Fruit fly (Drosophila melanogaster) whole organism, prepupa: ENCODE measurements around the gene CG15539.

Source experiments
- CG10669 ChIP-seq: fragments of 200-800 bp; sonication (Bioruptor generic); optimal IDR thresholded peaks from 3 replicates; lab custom pipeline; 2018; ENCODE audit warnings: missing biosample characterization, mild to moderate bottlenecking, missing genetic modification characterization, moderate library complexity
- CG11294 ChIP-seq: fragments of 200-800 bp; sonication (Bioruptor generic); IDR thresholded peaks from 2 replicates; pipeline ENCODE4 v1.3.6; 2022; ENCODE audit warnings: missing biosample characterization, missing genetic modification characterization
- CG11762 ChIP-seq: fragments of 200-800 bp; sonication (Bioruptor generic); optimal IDR thresholded peaks from 3 replicates; lab custom pipeline; 2016; ENCODE audit warnings: missing biosample characterization, missing genetic modification characterization; ENCODE audit not compliant: insufficient read depth
- CG11902 ChIP-seq: fragments of 200-800 bp; sonication (Bioruptor generic); optimal IDR thresholded peaks from 3 replicates; lab custom pipeline; 2016; ENCODE audit warnings: missing biosample characterization, missing genetic modification characterization
- CG1621 ChIP-seq: fragments of 200-800 bp; sonication (Bioruptor generic); optimal IDR thresholded peaks from 3 replicates; lab custom pipeline; 2018; ENCODE audit warnings: missing biosample characterization, mild to moderate bottlenecking, missing genetic modification characterization
- CG31627 ChIP-seq: fragments of 200-800 bp; sonication (Bioruptor generic); optimal IDR thresholded peaks from 3 replicates; lab custom pipeline; 2016; ENCODE audit warnings: missing biosample characterization, missing genetic modification characterization
- CG34406 ChIP-seq: fragments of 200-800 bp; sonication (Bioruptor generic); optimal IDR thresholded peaks from 3 replicates; lab custom pipeline; 2016; ENCODE audit warnings: missing biosample characterization, missing genetic modification characterization
- CG3919 ChIP-seq: fragments of 200-800 bp; sonication (Bioruptor generic); optimal IDR thresholded peaks from 3 replicates; lab custom pipeline; 2016; ENCODE audit warnings: missing biosample characterization, missing genetic modification characterization
- CG4318 ChIP-seq: fragments of 200-800 bp; sonication (Bioruptor generic); optimal IDR thresholded peaks from 3 replicates; lab custom pipeline; 2017; ENCODE audit warnings: missing biosample characterization, mild to moderate bottlenecking, missing genetic modification characterization
- CG6163 ChIP-seq: fragments of 200-800 bp; sonication (Bioruptor generic); IDR thresholded peaks from 3 replicates; pipeline ENCODE4 v1.3.6; 2022; ENCODE audit warnings: missing biosample characterization, missing genetic modification characterization
- CG6276 ChIP-seq: fragments of 200-800 bp; sonication (Bioruptor generic); optimal IDR thresholded peaks from 2 replicates; lab custom pipeline; 2017; ENCODE audit warnings: missing biosample characterization, mild to moderate bottlenecking, missing genetic modification characterization
- CG6792 ChIP-seq: fragments of 200-800 bp; sonication (Bioruptor generic); optimal IDR thresholded peaks from 3 replicates; lab custom pipeline; 2016; ENCODE audit warnings: missing biosample characterization, missing genetic modification characterization
- CG6808 ChIP-seq: fragments of 200-800 bp; sonication (Bioruptor generic); optimal IDR thresholded peaks from 3 replicates; lab custom pipeline; 2017; ENCODE audit warnings: missing biosample characterization, missing genetic modification characterization, mild to moderate bottlenecking, moderate library complexity, missing genetic modification reagents
- CG6854 ChIP-seq: fragments of 200-800 bp; sonication (Bioruptor generic); optimal IDR thresholded peaks from 2 replicates; lab custom pipeline; 2017; ENCODE audit warnings: missing biosample characterization, mild to moderate bottlenecking, missing genetic modification characterization
- CG7368 ChIP-seq: fragments of 200-800 bp; sonication (Bioruptor generic); optimal IDR thresholded peaks from 3 replicates; lab custom pipeline; 2016; ENCODE audit warnings: missing biosample characterization, missing genetic modification characterization
- CG8632 ChIP-seq: fragments of 200-800 bp; sonication (Bioruptor generic); optimal IDR thresholded peaks from 3 replicates; lab custom pipeline; 2016; ENCODE audit warnings: missing biosample characterization, missing genetic modification characterization
- CG9139 ChIP-seq: fragments of 200-800 bp; sonication (Bioruptor generic); optimal IDR thresholded peaks from 3 replicates; lab custom pipeline; 2017; ENCODE audit warnings: missing biosample characterization, mild to moderate bottlenecking, missing genetic modification characterization
- Eip78C ChIP-seq: fragments of 200-800 bp; sonication (Bioruptor generic); peaks from one replicate; lab custom pipeline; 2016; ENCODE audit warnings: missing biosample characterization, missing genetic modification characterization
- Eip93F ChIP-seq: fragments of 200-800 bp; sonication (Bioruptor generic); optimal IDR thresholded peaks from 2 replicates; lab custom pipeline; 2016; ENCODE audit warnings: missing biosample characterization, mild to moderate bottlenecking, missing genetic modification characterization
- Ets21C ChIP-seq: fragments of 200-800 bp; sonication (Bioruptor generic); optimal IDR thresholded peaks from 3 replicates; lab custom pipeline; 2016; ENCODE audit warnings: missing biosample characterization, missing genetic modification characterization
- Ets96B ChIP-seq: fragments of 200-800 bp; optimal IDR thresholded peaks from 2 replicates; lab custom pipeline; 2019; ENCODE audit warnings: missing biosample characterization, mild to moderate bottlenecking, missing genetic modification characterization, moderate library complexity
- Hr39 ChIP-seq: fragments of 200-800 bp; sonication (Bioruptor generic); optimal IDR thresholded peaks from 2 replicates; lab custom pipeline; 2016; ENCODE audit warnings: missing biosample characterization, missing genetic modification characterization
- Hr4 ChIP-seq: fragments of 200-800 bp; sonication (Bioruptor generic); optimal IDR thresholded peaks from 3 replicates; lab custom pipeline; 2016; ENCODE audit warnings: missing biosample characterization, missing genetic modification characterization
- Lpt ChIP-seq: fragments of 200-800 bp; sonication (Bioruptor generic); optimal IDR thresholded peaks from 3 replicates; lab custom pipeline; 2016; ENCODE audit warnings: missing biosample characterization, missing genetic modification characterization
- OdsH ChIP-seq: fragments of 200-800 bp; sonication (Bioruptor generic); optimal IDR thresholded peaks from 3 replicates; lab custom pipeline; 2016; ENCODE audit warnings: missing biosample characterization, missing genetic modification characterization
- Sox102F ChIP-seq: fragments of 200-800 bp; sonication (Bioruptor generic); optimal IDR thresholded peaks from 2 replicates; lab custom pipeline; 2016; ENCODE audit warnings: missing biosample characterization, mild to moderate bottlenecking, missing genetic modification characterization
- Sox14 ChIP-seq: fragments of 200-800 bp; sonication (Bioruptor generic); optimal IDR thresholded peaks from 3 replicates; lab custom pipeline; 2016; ENCODE audit warnings: missing biosample characterization, missing genetic modification characterization
- cyc ChIP-seq: fragments of 200-800 bp; sonication (Bioruptor generic); optimal IDR thresholded peaks from 3 replicates; lab custom pipeline; 2016; ENCODE audit warnings: missing biosample characterization, missing genetic modification characterization
- dac ChIP-seq: fragments of 200-800 bp; sonication (Bioruptor generic); optimal IDR thresholded peaks from 2 replicates; lab custom pipeline; 2017; ENCODE audit warnings: missing biosample characterization, mild to moderate bottlenecking, missing genetic modification characterization
- dsx ChIP-seq: fragments of 200-800 bp; optimal IDR thresholded peaks from 3 replicates; lab custom pipeline; 2019; ENCODE audit warnings: missing biosample characterization, mild to moderate bottlenecking, missing genetic modification characterization, moderate library complexity; ENCODE audit not compliant: poor library complexity, severe bottlenecking
- fd59A ChIP-seq: fragments of 200-800 bp; sonication (Bioruptor generic); optimal IDR thresholded peaks from 2 replicates; lab custom pipeline; 2017; ENCODE audit warnings: missing biosample characterization, mild to moderate bottlenecking, missing genetic modification characterization, missing genetic modification reagents
- net ChIP-seq: fragments of 200-800 bp; sonication (Bioruptor generic); optimal IDR thresholded peaks from 3 replicates; lab custom pipeline; 2016; ENCODE audit warnings: missing biosample characterization, missing genetic modification characterization
- spab ChIP-seq: fragments of 200-800 bp; sonication (Bioruptor generic); optimal IDR thresholded peaks from 2 replicates; lab custom pipeline; 2017; ENCODE audit warnings: missing biosample characterization, mild to moderate bottlenecking, missing genetic modification characterization, missing genetic modification reagents
- ss ChIP-seq, 2 experiments: fragments of 200-800 bp; sonication (Bioruptor generic); optimal IDR thresholded peaks; 2 replicates in 1 of 2; 3 replicates in 1 of 2; lab custom pipeline; 2017 to 2018; ENCODE audit warnings: mild to moderate bottlenecking in 2 of 2, missing biosample characterization in 2 of 2, missing genetic modification characterization in 2 of 2, moderate library complexity in 1 of 2
- svp ChIP-seq: fragments of 200-800 bp; sonication (Bioruptor generic); peaks from one replicate; lab custom pipeline; 2016; ENCODE audit warnings: missing biosample characterization, missing genetic modification characterization
- topi ChIP-seq: fragments of 200-800 bp; sonication (Bioruptor generic); optimal IDR thresholded peaks from 3 replicates; lab custom pipeline; 2016; ENCODE audit warnings: missing biosample characterization, missing genetic modification characterization
- vri ChIP-seq: fragments of 200-800 bp; sonication (Bioruptor generic); optimal IDR thresholded peaks from 3 replicates; lab custom pipeline; 2016; ENCODE audit warnings: missing biosample characterization, mild to moderate bottlenecking, missing genetic modification characterization

The CG15539 gene

DNA sequence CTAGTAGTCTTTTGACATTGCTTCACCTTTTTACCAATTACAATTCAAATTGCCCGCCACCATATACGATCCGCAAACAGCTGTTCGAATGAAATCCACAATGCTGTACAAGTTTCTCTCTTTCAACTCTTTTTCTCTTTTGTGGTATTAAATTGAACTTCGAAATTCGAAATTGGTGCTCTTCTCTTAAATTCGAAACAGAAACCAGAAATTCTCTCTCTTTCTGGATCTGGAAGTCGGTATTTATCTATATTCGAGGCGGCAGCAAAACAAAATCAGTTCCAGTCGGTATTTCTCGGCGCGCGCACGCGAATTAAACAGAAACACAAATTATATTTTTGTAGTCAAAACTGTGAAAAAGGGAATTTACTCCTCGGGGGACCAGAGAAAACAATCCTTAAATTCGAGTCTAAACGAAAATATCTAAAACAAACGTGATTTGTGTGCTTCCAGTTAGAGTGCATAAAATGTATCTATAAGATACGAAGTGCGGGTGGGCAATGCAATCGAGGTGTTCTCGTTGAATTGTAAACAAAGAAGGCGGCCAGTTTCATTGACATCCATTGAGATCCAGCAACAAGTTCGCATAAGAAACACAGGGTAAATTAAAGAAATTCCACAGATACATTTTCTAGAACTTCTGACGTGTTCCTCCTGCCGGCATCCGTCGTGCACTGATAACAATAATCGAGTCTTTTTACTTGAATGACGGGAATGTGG lies 39.9 kb upstream of the CG15539 start, which contains the start of gene PH4alphaEFB (continued):
- TF ChIP-seq CG6854 (GFP tag; lab: Kevin White, UChicago): peak; percentile 11

- no peak for TF ChIP-seq CG6854 (GFP tag; lab: Kevin White, UChicago)
- TF ChIP-seq CG1621 (tag; lab: Kevin White, UChicago): peak; percentile 7
- no peak for TF ChIP-seq CG4318
- no peak for TF ChIP-seq Ets21C (GFP tag; lab: Kevin White, UChicago)
- TF ChIP-seq CG6163 (GFP tag; lab: Robert Waterston, UW): 0 out of 3 replicates have a peak, but pooled peaks have one; percentile 36
- no peak for TF ChIP-seq Sox102F (GFP tag; lab: Kevin White, UChicago)
- TF ChIP-seq cyc (GFP tag; lab: Kevin White, UChicago): no peak
- no peak for TF ChIP-seq spab (GFP tag; lab: Kevin White, UChicago)
- TF ChIP-seq Hr4: no peak
- no peak for TF ChIP-seq Eip93F (GFP tag; lab: Kevin White, UChicago)
- TF ChIP-seq Hr39: no peak
- TF ChIP-seq svp: peak; percentile 83
- TF ChIP-seq CG6808: no peak
- no peak for TF ChIP-seq fd59A (GFP tag; lab: Kevin White, UChicago)
- no peak for TF ChIP-seq dsx (GFP tag; lab: Kevin White, UChicago)
- TF ChIP-seq vri (GFP tag; lab: Kevin White, UChicago): peak; percentile 13
- peak; percentile 59 for TF ChIP-seq Eip78C (GFP tag; lab: Kevin White, UChicago)
- TF ChIP-seq net: no peak
- TF ChIP-seq CG10669 (GFP tag; lab: Kevin White, UChicago): no peak
- TF ChIP-seq CG6276 (GFP tag; lab: Kevin White, UChicago): peak; percentile 17
- no peak for TF ChIP-seq dac (GFP tag; lab: Kevin White, UChicago)
Measured at dm6 chr3R:30466515-30466914, 39.3 kb upstream of the CG15539 start.

DNA sequence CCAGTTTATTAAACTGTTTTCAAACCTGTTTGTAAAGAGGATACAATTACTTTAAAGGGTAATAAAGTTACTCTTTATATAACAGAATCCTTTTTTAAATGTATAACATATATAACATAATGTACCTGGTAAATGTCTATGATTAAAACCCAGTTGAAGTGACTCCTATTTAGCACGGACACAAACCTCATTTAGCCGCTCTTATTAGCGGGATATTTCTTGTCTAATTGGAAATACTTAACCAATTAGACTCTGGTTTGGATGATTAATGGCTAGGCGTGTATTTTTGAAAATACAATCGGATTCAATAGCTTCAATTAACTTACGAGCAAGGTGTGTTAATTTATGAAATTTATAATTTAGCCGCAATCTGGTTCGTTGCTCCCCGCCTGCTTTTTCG lies 38.7 kb upstream of the CG15539 start:
- peak; percentile 20 for TF ChIP-seq svp
- no peak for TF ChIP-seq CG11902 (GFP tag; lab: Kevin White, UChicago)

- no peak for TF ChIP-seq CG11294 (GFP tag; lab: Robert Waterston, UW)
- TF ChIP-seq CG6792 (GFP tag; lab: Kevin White, UChicago): no peak
- TF ChIP-seq CG34406: no peak
- no peak for TF ChIP-seq CG3919
- no peak for TF ChIP-seq CG31627 (GFP tag; lab: Kevin White, UChicago)
- no peak for TF ChIP-seq CG8632 (GFP tag; lab: Kevin White, UChicago)
- TF ChIP-seq ss (GFP tag; optimal IDR thresholded peaks at IDR 0.05; lab: Kevin White, UChicago): no peak
- TF ChIP-seq Ets21C (GFP tag; lab: Kevin White, UChicago): no peak
- TF ChIP-seq CG11762 (GFP tag; lab: Kevin White, UChicago): no peak
- no peak for TF ChIP-seq Sox14
- no peak for TF ChIP-seq CG9139
- no peak for TF ChIP-seq Ets96B (tag; lab: Kevin White, UChicago)
- TF ChIP-seq, all 60 proteins: peak for 0
Measured at dm6 chr3R:30470690-30471089, 35.1 kb upstream of the CG15539 start.

DNA sequence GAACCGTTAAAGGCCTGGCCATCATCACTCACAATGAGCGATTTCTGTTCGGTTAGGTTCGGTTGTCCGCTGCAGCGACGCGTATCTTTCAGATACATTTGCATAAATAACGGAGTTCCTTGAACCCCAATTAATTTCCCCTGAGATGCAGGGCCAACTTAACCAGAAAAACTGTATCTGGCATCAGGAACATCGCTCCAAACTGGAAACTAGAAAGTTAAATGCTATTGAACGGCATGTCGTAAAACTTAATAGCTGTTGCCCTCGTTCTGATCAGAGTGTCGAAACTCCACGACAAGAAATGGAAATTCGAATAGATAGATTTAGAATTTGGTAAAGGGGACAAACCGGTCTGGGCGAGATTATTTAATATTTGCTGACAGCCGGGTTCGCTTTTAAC lies 33.5 kb upstream of the CG15539 start:
- TF ChIP-seq Lpt (GFP tag; lab: Kevin White, UChicago) (no peak), fd59A (GFP tag; lab: Kevin White, UChicago) (no peak), CG9139 (no peak), topi (GFP tag; lab: Kevin White, UChicago) (no peak), spab (GFP tag; lab: Kevin White, UChicago) (no peak), Hr4 (no peak), CG7368 (GFP tag; lab: Kevin White, UChicago) (no peak), CG6163 (GFP tag; lab: Robert Waterston, UW) (no peak), OdsH (GFP tag; lab: Kevin White, UChicago) (no peak)
- TF ChIP-seq, all 60 proteins: peak for 0
